Worm (Caenorhabditis elegans) whole organism, midembryonic: Measurements from ENCODE around the gene C28H8.5.
A peak's percentile ranks its signal among the peaks of the same experiment; 100 is the strongest.

Experiments used
- T22C8.4 ChIP-seq: fragments of 200-800 bp; sonication (Bioruptor generic); IDR thresholded peaks from 2 replicates; pipeline ENCODE4 v1.3.6; 2022; ENCODE audit warnings: missing genetic modification characterization, missing compliant biosample characterization
- cog-1 ChIP-seq: sonication (generic microtip); optimal IDR thresholded peaks from 2 replicates; lab custom pipeline; 2016; ENCODE audit warnings: missing genetic modification characterization, missing compliant biosample characterization
- flt-1 ChIP-seq: fragments of 200-800 bp; sonication (Bioruptor generic); IDR thresholded peaks from 2 replicates; pipeline ENCODE4 v1.3.6; 2022; ENCODE audit warnings: missing genetic modification characterization, missing compliant biosample characterization
- klf-2 ChIP-seq: fragments of 200-800 bp; sonication (Bioruptor generic); conservative IDR thresholded peaks from 2 replicates; pipeline ENCODE4 v1.3.6; 2022; ENCODE audit warnings: missing genetic modification reagents, missing genetic modification characterization, missing compliant biosample characterization
- med-1 ChIP-seq: sonication (generic microtip); optimal IDR thresholded peaks from 2 replicates; lab custom pipeline; 2017; ENCODE audit warnings: missing genetic modification characterization, mild to moderate bottlenecking, missing compliant biosample characterization, antibody characterized with exemption, missing genetic modification reagents; ENCODE audit not compliant: insufficient read depth
- ref-1 ChIP-seq: fragments of 200-800 bp; sonication (Bioruptor generic); conservative IDR thresholded peaks from 2 replicates; pipeline ENCODE4 v1.3.6; 2022; ENCODE audit warnings: missing genetic modification reagents, missing genetic modification characterization, missing compliant biosample characterization
- tab-1 ChIP-seq: fragments of 200-800 bp; sonication (Bioruptor generic); IDR thresholded peaks from 2 replicates; pipeline ENCODE4 v1.3.6; 2022; ENCODE audit warnings: missing genetic modification characterization, missing compliant biosample characterization
- ztf-23 ChIP-seq: fragments of 200-800 bp; sonication (Bioruptor generic); IDR thresholded peaks from 2 replicates; pipeline ENCODE4 v1.3.6; 2022; ENCODE audit warnings: missing genetic modification reagents, missing genetic modification characterization, missing compliant biosample characterization
- ztf-29 ChIP-seq: fragments of 200-800 bp; sonication (Bioruptor generic); IDR thresholded peaks from 2 replicates; pipeline ENCODE4 v1.3.6; 2022; ENCODE audit warnings: missing genetic modification reagents, missing genetic modification characterization, missing compliant biosample characterization

The C28H8.5 gene

DNA sequence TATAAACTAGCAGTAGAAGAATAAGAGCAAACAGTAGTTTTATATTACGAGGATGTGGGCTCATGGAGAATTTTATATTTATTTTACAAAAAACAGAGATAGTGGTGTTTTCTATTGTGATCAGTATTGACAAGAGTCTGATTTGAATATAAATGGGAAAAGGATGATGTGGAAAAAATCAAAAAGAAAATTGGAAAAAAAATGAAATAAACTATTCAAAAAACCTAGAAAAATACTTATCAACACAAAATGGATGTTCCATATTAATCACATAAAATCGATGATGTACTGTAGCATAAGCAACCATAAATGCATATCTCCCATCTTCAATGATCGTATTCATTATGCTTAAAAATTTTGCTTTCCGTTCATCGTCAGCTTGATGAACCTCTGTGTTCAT, 2.8 kb downstream of the C28H8.5 start, which contains the start of gene C28H8.7:
Gene C28H8.7, minus strand, starts transcription at position 101 of the 400 bp plus-strand sequence.
- TF ChIP-seq flt-1 (GFP tag; lab: Robert Waterston, UW) (no peak), med-1 (GFP tag; lab: Kevin White, UChicago) (no peak), ztf-23 (no peak), ztf-29 (GFP tag; lab: Robert Waterston, UW) (no peak), ref-1 (no peak), T22C8.4 (GFP tag; lab: Robert Waterston, UW) (no peak), cog-1 (tag; lab: Kevin White, UChicago) (no peak), tab-1 (no peak), klf-2 (GFP tag; lab: Robert Waterston, UW) (no peak)

DNA sequence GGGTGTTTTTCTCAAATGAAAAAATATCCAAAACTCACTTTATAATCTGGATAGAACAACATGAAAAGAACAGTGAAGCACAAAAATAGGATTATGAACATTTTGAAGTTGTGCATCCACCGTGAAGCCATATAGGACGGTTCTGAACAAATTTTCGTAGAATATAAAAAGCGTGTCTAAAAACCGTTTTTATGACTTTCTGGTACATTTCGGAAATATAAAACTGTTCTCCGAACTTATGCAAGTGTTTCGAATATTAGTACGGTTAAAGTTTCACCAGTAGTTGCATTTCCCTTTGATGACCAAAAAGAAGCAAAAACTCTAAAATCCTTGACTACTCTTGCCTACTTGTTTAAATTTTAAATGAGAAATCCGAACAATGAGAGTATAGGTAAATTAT, 4.6 kb downstream of the C28H8.5 start, which contains the start of gene C28H8.8:
Gene C28H8.8, minus strand, starts transcription at position 101 of the 400 bp plus-strand sequence.
- TF ChIP-seq flt-1 (GFP tag; lab: Robert Waterston, UW) (no peak), cog-1 (tag; lab: Kevin White, UChicago) (no peak)

DNA sequence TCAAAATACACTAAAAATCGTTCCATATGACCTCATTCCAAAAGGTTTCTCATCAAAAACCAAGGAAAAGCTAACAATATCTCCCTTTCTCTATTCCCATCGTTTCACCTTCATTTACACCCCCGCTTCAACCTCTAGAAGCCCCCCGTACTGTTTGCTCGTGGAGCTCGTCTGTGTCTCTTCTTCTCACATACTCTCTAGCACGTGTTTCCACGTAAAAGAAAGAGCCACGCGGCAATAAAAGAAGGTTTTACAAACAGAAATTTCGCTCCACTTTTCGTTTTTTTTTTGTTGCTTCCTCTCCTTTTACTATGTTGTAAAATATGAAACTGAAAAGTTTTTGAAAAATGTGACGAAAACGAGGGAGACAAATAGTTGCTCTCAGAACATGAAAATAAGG, 8.8 kb downstream of the C28H8.5 start:
- no peak for TF ChIP-seq cog-1 (tag; lab: Kevin White, UChicago)
- TF ChIP-seq ztf-23 = no peak
- no peak for TF ChIP-seq ztf-29 (GFP tag; lab: Robert Waterston, UW)
- no peak for TF ChIP-seq flt-1 (GFP tag; lab: Robert Waterston, UW)
- TF ChIP-seq tab-1 = no peak
- TF ChIP-seq T22C8.4 (GFP tag; lab: Robert Waterston, UW) = no peak
- no peak for TF ChIP-seq ref-1
- no peak for TF ChIP-seq klf-2 (GFP tag; lab: Robert Waterston, UW)
- no peak for TF ChIP-seq med-1 (GFP tag; lab: Kevin White, UChicago)

DNA sequence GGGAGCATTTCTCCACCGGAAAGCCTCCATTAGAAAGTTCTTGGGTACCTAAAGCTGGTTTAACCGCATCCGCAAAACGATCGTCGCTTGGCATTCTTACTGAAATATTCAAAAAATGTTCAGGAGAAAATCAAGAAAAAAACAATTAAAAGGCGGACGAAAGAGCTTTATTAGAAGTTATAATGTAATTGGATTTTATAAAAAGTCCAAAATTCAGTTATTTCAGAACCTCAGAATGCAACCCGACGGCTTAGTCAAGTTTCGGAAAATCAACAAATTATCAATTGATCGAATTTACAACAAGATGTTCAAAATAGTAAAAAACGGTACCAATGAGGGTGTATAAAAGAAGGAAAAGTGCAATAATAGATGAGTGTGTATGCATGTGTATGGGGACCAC, 11.8 kb downstream of the C28H8.5 start, which contains the start of gene pxl-1:
Gene pxl-1, minus strand, starts transcription at position 101 of the 400 bp plus-strand sequence.
- no peak for TF ChIP-seq cog-1 (tag; lab: Kevin White, UChicago)
- no peak for TF ChIP-seq med-1 (GFP tag; lab: Kevin White, UChicago)
- no peak for TF ChIP-seq ztf-29 (GFP tag; lab: Robert Waterston, UW)
- no peak for TF ChIP-seq flt-1 (GFP tag; lab: Robert Waterston, UW)
- TF ChIP-seq klf-2 (GFP tag; lab: Robert Waterston, UW) = no peak
- TF ChIP-seq T22C8.4 (GFP tag; lab: Robert Waterston, UW) = no peak
- TF ChIP-seq ref-1 = no peak
- no peak for TF ChIP-seq ztf-23
- no peak for TF ChIP-seq tab-1

DNA sequence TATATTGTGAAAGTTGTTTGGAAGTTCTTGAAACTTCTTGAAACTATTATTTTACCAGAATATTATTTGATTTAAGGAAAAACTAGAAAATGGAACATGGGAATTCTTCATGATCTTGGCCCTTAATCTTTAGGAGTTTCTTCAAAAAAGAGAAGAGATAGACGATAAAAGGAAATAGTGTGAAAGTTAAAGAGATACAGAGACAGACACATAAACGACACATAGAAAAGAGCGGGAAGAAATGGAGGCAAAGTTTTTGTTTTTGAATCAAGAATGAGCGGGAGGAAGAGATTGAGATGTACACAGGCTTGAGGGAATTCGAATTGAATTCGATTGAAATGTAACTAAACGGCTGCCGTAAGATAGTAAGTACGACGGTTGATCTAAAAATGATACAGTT, 13.4 kb downstream of the C28H8.5 start:
- no peak for TF ChIP-seq med-1 (GFP tag; lab: Kevin White, UChicago)
- no peak for TF ChIP-seq ztf-29 (GFP tag; lab: Robert Waterston, UW)
- TF ChIP-seq ref-1 = no peak
- TF ChIP-seq T22C8.4 (GFP tag; lab: Robert Waterston, UW) = no peak
- no peak for TF ChIP-seq flt-1 (GFP tag; lab: Robert Waterston, UW)
- no peak for TF ChIP-seq ztf-23
- no peak for TF ChIP-seq klf-2 (GFP tag; lab: Robert Waterston, UW)
- TF ChIP-seq cog-1 (tag; lab: Kevin White, UChicago) = no peak

DNA sequence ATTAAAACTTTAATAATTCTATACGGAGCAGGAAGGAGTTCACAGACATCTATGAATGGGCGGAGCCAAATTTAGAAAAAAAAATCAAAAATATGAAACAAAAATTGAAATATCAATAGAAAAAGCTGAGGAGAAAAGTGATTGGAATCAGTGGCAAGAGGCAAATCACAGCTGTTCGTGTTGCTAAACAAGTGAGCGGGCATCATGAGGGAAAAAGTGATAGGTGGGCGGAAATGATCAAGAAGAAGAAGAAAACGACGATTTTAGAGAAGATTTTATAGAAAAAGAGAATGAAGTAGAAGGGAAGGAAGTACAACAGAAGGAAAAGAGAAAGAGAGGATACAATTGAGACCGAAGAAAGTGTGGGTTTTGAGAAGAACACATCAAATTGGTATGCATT, 14.5 kb downstream of the C28H8.5 start:
- TF ChIP-seq med-1 (GFP tag; lab: Kevin White, UChicago) (no peak), klf-2 (GFP tag; lab: Robert Waterston, UW) (no peak), ztf-23 (no peak), flt-1 (GFP tag; lab: Robert Waterston, UW) (no peak), tab-1 (no peak), ztf-29 (GFP tag; lab: Robert Waterston, UW) (no peak), T22C8.4 (GFP tag; lab: Robert Waterston, UW) (no peak), cog-1 (tag; lab: Kevin White, UChicago) (no peak), ref-1 (no peak)

DNA sequence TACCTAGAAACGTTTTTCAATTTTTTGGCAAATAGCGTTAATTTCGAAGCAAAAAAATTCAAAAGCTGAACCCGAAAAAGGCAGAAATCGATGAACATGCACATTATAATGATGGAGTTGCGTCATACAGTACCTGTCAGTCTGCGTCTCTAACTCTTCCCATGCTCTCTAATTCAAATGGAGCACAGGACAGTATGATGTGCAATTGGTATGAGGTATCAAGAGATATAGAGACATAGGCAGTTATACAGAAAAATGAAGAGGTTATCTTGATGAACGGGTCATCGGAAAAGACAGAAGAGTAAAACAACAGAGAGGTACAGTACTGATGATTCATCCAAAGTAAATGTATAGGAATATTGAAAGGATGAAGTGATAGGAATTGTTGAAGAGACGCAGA, 16.6 kb downstream of the C28H8.5 start:
- TF ChIP-seq cog-1 (tag; lab: Kevin White, UChicago) = no peak
- no peak for TF ChIP-seq med-1 (GFP tag; lab: Kevin White, UChicago)
- no peak for TF ChIP-seq ztf-23

DNA sequence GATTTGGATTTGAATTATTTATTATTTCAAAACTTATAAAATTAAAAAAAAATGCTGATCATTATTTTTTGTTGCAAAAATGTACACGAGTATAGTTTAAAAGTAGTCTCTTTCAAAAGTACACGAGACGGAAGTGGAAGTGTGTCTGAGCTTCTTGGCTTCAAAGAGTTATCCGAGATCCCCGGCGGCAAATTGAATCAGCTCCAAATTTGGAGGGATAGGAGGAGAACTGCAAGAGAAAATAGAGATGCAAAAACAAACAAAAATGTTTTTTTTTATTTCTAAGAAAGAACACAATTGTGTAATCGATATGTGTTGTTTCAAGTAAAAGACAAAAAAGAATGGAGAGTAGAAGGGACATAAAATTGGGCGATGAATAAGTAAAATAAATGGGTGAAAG, 18.5 kb downstream of the C28H8.5 start:
- no peak for TF ChIP-seq ztf-29 (GFP tag; lab: Robert Waterston, UW)
- no peak for TF ChIP-seq klf-2 (GFP tag; lab: Robert Waterston, UW)
- no peak for TF ChIP-seq ztf-23

DNA sequence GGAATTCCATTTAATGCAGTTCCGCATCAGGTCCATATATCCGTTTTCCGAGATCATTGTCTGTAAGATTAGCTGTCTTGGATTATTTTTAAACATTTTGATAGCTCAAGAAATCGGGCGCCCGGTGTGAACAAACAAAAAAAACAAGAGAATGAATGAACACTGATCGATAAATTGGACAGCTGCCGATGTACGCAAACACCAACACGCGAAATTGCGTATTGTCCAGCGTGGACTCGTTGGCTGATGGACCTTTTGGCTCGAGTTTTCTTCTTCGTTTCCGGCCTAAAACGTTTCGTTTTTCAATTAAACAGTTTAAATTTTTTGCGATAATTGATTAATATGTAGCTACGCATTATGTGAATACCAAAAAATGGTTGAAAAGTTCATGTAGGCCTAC, 22.0 kb downstream of the C28H8.5 start, which contains the start of gene dpff-1:
Gene dpff-1, minus strand, starts transcription at position 288 of the 400 bp plus-strand sequence.
- TF ChIP-seq tab-1 (no peak), T22C8.4 (GFP tag; lab: Robert Waterston, UW) (peak; percentile 80)

DNA sequence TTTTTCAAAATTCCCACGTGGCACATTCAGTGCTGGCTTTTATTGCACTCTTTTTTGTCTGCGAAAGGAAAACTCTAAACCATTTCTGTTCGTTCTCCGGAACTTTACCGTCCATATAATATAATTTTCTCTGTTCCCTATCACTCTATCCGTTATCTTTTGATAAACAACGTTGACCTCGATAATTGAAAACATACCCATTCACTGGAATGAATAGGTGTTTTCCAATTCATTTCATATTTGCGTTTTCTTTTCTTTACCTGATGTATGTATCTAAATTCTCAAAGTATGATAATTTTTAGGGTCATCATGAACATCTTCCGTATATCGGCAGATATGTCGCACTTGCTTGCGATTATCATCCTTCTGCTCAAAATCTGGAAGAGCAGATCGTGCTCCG, 22.6 kb downstream of the C28H8.5 start, which contains the start of gene erd-2.2:
Gene erd-2.2, plus strand, starts transcription at position 301 of the 400 bp plus-strand sequence.
- no peak for TF ChIP-seq flt-1 (GFP tag; lab: Robert Waterston, UW)
- no peak for TF ChIP-seq T22C8.4 (GFP tag; lab: Robert Waterston, UW)
- no peak for TF ChIP-seq med-1 (GFP tag; lab: Kevin White, UChicago)
- TF ChIP-seq ztf-23 = no peak

DNA sequence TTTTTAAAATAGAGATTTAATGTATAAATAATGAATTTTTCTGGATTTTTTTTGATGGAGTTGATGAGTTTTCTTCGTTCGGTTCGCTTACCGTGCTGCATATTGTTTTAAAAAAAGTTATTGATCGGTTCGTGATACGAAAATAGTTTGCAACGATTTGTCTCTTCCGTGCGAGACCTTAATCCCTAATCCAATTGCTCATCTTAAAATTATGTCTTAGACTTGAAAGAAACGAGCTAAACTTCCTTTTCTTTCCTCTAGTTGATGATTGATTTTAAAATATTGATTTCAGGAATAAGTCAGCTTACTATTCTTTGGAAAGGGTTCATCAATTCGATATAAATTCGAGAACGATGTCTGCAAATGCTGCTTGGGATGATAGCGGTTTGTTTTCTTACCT, 24.3 kb downstream of the C28H8.5 start, which contains the start of gene C28H8.3:
Gene C28H8.3, plus strand, starts transcription at position 293 of the 400 bp plus-strand sequence.
- TF ChIP-seq klf-2 (GFP tag; lab: Robert Waterston, UW) = no peak
- no peak for TF ChIP-seq cog-1 (tag; lab: Kevin White, UChicago)
- TF ChIP-seq med-1 (GFP tag; lab: Kevin White, UChicago) = no peak
- no peak for TF ChIP-seq ref-1
- TF ChIP-seq ztf-23 = no peak
- TF ChIP-seq tab-1 = no peak
- no peak for TF ChIP-seq T22C8.4 (GFP tag; lab: Robert Waterston, UW)
- TF ChIP-seq ztf-29 (GFP tag; lab: Robert Waterston, UW) = no peak
- TF ChIP-seq flt-1 (GFP tag; lab: Robert Waterston, UW) = no peak
